Worm (Caenorhabditis elegans) whole organism, L4/young adult: ENCODE results near the gene C16C10.1.
A peak's percentile ranks its signal among the peaks of the same experiment; 100 is the strongest.

Experiments used
- dao-5 ChIP-seq: sonication (generic microtip); optimal IDR thresholded peaks from 2 replicates; lab custom pipeline; 2016; ENCODE audit warnings: missing genotype, missing genetic modification characterization, moderate library complexity, missing compliant biosample characterization
- him-1 ChIP-seq: sonication (generic microtip); optimal IDR thresholded peaks from 2 replicates; lab custom pipeline; 2016; ENCODE audit warnings: missing genotype, missing genetic modification reagents, missing genetic modification characterization, missing compliant biosample characterization

ce11 chrIII:4170903-4171377 is 10.3 kb downstream of the C16C10.1 start, which contains the start of the genes rnf-121 and C16C10.4:
- TF ChIP-seq dao-5 (peak; percentile 43), him-1 (tag; lab: Kevin White, UChicago) (peak; percentile 45)
